Fruit fly (Drosophila melanogaster): ENCODE results near the gene CG5781.

CG5781 gene

DNA sequence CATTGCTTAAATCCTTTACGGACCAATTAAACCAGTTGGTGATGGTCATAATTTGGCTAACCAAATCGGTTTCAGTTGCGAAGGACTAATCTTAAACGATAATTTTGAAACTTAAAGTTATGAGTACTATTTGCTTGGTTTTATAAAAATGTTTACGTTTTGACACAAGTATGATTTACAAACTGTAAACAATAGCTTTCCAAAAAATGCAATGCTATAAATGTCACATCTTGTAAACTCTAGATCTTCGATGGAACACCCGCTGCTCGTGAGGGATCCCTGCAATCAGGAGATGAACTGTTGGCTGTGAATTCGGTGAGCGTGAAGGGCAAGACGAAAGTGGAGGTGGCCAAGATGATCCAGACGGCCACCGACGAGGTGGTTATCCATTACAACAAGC is at the start of gene CG5781:
CG5781 (minus strand) TSS at position 101 of the 400 bp plus-strand sequence.
- TF ChIP-seq insv (optimal IDR thresholded peaks at IDR 0.05) (no peak), Sin3A (optimal IDR thresholded peaks at IDR 0.05) (no peak), h (optimal IDR thresholded peaks at IDR 0.05) (no peak), Myc (optimal IDR thresholded peaks at IDR 0.05) (no peak)

DNA sequence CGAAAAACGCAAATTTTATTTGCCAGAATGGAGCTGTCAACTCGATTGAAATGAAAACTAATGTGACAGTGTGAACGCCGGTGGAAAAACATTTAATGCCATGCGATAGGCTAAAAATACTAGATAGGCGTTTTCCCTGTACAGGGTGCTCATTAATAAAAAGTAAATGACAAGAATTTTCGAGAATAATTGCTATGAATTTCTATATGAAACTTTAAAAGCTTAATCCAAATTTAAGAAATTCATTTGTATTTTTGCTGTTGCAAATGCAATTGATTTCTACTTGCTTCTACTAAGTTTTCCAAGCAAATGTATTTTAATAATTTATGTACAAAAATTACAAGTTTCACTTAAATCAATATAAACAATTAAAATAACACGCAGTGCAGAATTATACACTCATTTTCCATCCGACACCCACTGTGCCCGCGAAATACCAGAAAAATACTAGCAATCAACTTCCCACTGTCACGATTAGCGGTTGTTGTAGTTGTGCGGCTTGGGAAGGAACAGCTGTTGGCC is 24.7 kb upstream of the CG5781 start, which contains the start of gene Pih1D1:
Pih1D1 (minus strand) TSS at position 50 of the 522 bp plus-strand sequence.
- no peak for TF ChIP-seq h (optimal IDR thresholded peaks at IDR 0.05)
- TF ChIP-seq psq (optimal IDR thresholded peaks at IDR 0.05): no peak
- no peak for TF ChIP-seq ttk (optimal IDR thresholded peaks at IDR 0.05)
- TF ChIP-seq Myc (optimal IDR thresholded peaks at IDR 0.05): no peak
- TF ChIP-seq Sin3A (optimal IDR thresholded peaks at IDR 0.05): no peak
- TF ChIP-seq insv (optimal IDR thresholded peaks at IDR 0.05): no peak

DNA sequence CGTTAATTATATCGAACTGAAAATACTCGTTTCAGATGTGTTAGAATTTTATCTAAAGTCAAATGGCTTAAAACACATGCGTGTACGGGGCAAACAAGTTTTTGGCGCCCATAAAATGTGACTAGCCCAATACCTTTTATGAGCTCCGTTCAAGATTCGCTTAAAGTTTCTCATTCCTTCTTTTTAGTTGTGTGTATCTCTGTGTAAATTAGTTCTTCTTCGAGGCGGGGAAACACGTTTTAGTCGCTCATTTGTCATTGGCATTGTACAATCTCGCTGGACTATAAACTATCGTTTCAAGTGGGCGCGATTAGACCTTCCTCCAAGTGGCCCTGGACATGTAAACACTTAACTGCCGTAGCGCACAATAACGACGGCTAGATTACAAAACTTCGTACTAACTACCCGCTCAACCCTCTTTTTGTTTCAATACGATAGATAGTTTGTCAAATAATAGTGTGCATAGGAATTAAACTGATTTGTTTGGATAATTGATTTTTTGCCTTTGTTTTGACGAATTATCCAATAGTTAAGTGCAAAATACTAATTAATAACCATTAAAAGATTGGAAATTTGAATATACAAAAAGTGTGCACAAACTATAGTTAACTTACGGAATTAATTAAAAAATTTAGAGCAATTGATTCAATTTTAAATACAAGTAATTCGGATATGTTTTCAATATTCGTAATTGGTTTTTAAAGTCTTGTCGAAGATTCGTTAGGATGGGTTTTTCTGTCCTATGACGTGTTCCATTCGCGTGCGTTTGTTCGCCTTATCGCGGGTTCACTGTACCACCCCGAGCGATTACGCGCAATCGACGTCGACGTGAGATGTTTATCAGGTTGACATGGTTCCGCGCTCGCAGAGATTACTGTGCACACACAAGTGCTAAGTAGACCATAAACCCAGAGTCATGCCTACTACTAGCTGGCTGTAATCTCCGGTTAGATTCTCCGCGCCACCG is 23.6 kb upstream of the CG5781 start:
- TF ChIP-seq Sin3A (optimal IDR thresholded peaks at IDR 0.05): no peak
- TF ChIP-seq ttk (optimal IDR thresholded peaks at IDR 0.05): peak; percentile 95

DNA sequence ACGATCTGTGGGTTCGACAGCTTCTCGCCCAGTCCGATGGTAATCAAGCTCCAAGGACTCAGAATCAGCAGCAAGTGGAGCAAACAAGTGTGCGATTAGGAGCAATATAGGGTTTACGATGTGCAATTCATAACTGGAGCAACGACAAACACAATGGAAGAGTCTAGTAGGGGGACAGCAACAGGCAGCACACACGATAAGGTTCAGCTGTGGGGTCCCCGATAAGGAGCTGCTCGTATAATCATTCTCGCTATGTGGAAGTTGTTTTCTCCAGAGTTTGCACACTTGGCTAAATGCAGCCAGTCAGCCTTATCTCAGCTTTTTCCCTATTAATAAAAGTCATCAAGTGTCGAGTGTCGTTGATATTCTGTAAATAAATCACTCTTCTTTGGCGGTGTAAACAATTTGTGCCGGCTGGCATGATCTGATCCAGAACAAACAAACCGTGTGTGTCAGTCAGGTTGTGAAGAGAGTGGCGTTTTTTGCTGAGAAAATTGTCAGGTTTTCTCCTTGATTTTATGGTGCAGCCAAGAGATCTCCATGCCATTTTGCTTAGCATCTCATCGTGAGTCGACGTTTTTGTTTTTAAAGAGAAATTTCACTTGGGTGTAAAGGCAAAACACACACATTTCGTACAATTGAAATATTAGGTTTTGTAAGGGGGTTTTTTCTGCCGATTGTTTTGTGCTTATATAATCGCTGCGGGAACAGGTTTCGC is 22.7 kb upstream of the CG5781 start:
- TF ChIP-seq Myc (optimal IDR thresholded peaks at IDR 0.05): no peak
- no peak for TF ChIP-seq psq (optimal IDR thresholded peaks at IDR 0.05)
- no peak for TF ChIP-seq h (optimal IDR thresholded peaks at IDR 0.05)
- TF ChIP-seq Sin3A (optimal IDR thresholded peaks at IDR 0.05): no peak
- no peak for TF ChIP-seq ttk (optimal IDR thresholded peaks at IDR 0.05)
- no peak for TF ChIP-seq insv (optimal IDR thresholded peaks at IDR 0.05)

DNA sequence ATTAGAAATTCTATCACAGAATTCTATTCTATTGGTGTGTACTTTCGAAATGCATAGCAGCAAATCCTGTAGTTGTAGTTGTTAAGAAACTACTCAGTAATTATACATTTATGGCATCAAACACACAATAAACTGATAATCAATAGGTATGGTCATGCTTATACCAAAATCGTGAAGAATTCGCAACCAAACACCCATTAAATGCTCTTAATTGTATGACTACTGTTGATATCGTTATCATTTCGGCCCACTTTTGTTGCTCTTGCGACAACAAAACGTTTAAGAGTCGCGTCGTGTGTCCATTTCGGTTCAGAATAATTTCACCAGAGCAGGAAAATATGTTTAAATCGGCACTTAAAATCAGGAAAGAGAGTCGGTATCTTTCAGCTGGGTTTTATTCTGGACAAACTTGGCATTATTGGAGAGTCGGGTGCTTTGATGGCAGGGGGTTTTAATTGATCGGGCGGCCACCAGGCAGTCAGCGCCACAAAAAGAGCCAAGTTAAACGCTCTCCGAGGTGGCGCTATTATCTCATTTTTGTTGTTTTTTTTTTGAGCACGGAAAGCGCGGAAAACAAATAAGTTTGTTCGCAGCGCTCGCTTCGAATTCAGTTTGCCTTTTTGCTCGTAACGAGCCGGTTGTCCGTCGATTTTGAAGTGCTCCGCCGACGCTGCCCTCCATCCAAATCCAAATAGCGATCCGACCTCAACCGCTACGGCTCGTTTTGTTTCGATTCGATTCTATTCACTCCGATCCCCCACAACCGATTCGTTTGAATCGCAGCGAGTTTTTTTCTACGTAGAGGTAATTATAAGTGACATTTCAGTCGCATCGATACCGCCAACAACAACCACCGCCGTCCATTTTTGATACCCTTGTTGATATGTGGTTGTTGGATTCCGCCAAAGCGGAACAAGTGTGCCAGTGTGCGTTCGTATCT is 21.6 kb upstream of the CG5781 start, which contains the start of gene MRP:
MRP (plus strand) TSS at position 609 of the 940 bp plus-strand sequence.
- no peak for TF ChIP-seq psq (optimal IDR thresholded peaks at IDR 0.05)
- TF ChIP-seq h (optimal IDR thresholded peaks at IDR 0.05): no peak
- TF ChIP-seq insv (optimal IDR thresholded peaks at IDR 0.05): no peak
- TF ChIP-seq Myc (optimal IDR thresholded peaks at IDR 0.05): no peak
- TF ChIP-seq Sin3A (optimal IDR thresholded peaks at IDR 0.05): no peak
- no peak for TF ChIP-seq ttk (optimal IDR thresholded peaks at IDR 0.05)

DNA sequence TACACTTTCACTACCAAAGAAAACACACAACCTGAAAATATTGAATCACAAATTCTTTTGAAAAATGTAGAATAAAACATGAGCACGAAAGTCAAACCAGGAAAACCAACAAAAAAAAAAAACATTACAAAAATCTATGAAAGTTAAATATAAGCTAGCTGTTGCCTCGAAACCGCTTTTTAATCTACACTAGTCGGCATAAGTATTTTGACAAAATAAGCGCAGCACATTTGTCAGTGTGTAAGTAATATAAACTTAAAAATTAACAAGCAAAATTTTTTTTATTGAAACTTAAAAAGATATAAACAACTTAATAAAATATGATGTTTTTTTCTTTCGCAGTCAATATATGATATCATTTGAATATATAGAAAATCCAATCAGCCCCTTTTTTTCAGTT is 15.7 kb upstream of the CG5781 start, which contains the start of gene CG5787:
CG5787 (minus strand) TSS at position 101 of the 400 bp plus-strand sequence.
- TF ChIP-seq h (optimal IDR thresholded peaks at IDR 0.05) (no peak), ttk (optimal IDR thresholded peaks at IDR 0.05) (no peak), Myc (optimal IDR thresholded peaks at IDR 0.05) (no peak), psq (optimal IDR thresholded peaks at IDR 0.05) (no peak), insv (optimal IDR thresholded peaks at IDR 0.05) (no peak), Sin3A (optimal IDR thresholded peaks at IDR 0.05) (no peak)

DNA sequence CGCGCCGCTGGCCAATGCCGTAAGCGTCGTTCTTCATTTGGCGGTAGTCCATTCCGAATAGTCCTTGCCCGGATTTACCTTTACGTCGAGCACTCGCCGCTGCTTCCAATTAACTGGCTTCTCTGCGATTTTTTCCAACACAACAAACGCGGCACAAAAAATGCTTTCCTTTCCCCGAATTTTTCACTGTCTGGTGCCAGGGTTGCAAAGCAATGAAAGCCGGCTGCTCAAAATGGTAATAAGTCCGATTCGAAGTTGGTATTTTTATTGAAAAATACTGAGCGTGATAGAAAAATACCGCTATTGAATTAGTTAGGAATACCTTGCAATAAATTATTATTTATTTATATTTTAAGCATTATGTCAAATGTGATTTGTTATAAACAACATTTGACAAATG is 15.1 kb upstream of the CG5781 start:
- TF ChIP-seq Myc (optimal IDR thresholded peaks at IDR 0.05) (no peak), h (optimal IDR thresholded peaks at IDR 0.05) (no peak), Sin3A (optimal IDR thresholded peaks at IDR 0.05) (no peak), insv (optimal IDR thresholded peaks at IDR 0.05) (no peak), psq (optimal IDR thresholded peaks at IDR 0.05) (no peak), ttk (optimal IDR thresholded peaks at IDR 0.05) (no peak)

DNA sequence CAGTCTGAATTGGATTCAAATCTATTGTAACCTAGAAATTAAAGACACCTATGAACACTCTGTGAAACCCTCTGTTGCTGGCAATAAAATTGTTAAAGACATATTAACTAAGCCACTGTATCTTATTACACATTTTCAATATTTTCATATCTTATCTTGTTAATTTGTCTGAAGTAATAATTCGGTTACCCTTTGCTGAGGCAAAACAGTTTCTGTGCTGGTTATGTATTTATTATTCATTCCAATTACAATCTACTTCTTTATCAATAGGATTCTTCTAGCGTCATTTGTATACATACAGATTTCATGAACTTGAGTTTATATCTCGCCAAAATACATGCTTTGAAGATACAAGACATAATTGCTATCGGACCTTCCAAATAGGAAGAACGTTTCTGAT is 11.5 kb upstream of the CG5781 start:
- TF ChIP-seq Myc (optimal IDR thresholded peaks at IDR 0.05) (no peak), psq (optimal IDR thresholded peaks at IDR 0.05) (no peak), insv (optimal IDR thresholded peaks at IDR 0.05) (no peak), ttk (optimal IDR thresholded peaks at IDR 0.05) (no peak), h (optimal IDR thresholded peaks at IDR 0.05) (no peak), Sin3A (optimal IDR thresholded peaks at IDR 0.05) (no peak)

DNA sequence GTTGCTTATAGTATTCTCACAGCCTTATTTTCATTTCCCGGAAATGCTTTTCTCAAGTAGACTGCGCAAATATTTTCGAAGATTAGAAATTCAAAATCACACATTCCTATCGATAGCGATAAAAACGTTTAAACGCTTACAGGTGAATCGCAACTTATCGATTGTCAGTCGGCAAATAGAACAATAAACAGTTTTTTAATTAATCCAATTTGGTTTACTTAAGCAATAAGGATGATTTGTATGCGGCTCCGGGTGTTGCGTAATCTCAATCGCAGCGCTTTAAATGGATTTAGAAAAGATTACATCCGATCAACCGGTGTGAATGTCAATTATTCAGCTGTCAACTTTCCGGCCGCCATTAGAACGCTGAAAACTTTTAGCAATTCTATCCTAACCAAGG is 10.4 kb upstream of the CG5781 start, which contains the start of the genes CG6180 and CG15484:
CG6180 (plus strand) TSS at position 122 of the 400 bp plus-strand sequence.
CG15484 (minus strand) TSS at position 172 of the 400 bp plus-strand sequence.
- TF ChIP-seq ttk (optimal IDR thresholded peaks at IDR 0.05): no peak
- TF ChIP-seq Sin3A (optimal IDR thresholded peaks at IDR 0.05): no peak
- no peak for TF ChIP-seq insv (optimal IDR thresholded peaks at IDR 0.05)
- TF ChIP-seq h (optimal IDR thresholded peaks at IDR 0.05): no peak
- no peak for TF ChIP-seq Myc (optimal IDR thresholded peaks at IDR 0.05)
- no peak for TF ChIP-seq psq (optimal IDR thresholded peaks at IDR 0.05)

DNA sequence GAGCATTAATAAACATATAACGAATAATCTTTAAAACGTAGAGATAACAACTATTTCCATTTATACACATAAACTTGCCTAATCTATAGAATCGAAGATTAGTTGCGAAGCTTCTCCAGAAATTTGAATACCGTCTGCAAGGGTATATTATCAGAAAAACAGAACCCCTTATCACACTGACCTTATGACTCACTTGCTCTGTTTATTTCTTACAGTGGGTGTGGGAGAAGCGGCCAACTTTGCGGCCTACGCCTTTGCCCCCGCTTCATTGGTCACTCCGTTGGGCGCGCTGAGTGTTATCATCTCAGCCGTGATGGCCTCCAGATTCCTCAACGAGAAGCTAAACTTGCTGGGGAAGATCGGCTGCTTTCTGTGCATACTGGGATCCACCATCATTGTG is 8.3 kb upstream of the CG5781 start:
- no peak for TF ChIP-seq ttk (optimal IDR thresholded peaks at IDR 0.05)
- TF ChIP-seq h (optimal IDR thresholded peaks at IDR 0.05): no peak

DNA sequence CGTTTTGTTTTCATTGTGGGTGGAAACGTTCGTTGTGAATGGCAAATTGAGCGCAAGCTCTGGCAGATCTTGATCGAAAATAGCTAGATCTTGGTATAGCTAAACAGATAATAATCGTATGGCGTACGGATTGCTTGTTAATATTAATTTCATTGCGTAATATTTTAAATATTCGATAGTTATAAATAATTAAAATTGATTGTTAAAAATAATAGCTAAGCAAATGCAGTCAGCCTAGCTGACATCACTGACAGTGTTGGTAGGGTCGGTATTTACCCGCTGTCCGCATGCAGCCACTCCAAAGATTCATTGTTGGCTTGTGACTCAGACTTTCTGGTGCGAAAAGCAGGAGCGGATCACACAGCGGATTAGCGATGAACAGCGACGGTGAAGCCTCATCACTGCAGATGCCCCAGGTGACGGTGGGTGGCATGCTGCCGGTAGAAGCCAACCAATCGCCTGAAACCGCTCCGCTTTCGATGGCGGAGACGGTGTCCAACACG is 7.3 kb upstream of the CG5781 start, which contains the start of the genes CG5776 and spict:
CG5776 (minus strand) TSS at position 34 of the 503 bp plus-strand sequence.
spict (plus strand) TSS at position 308 of the 503 bp plus-strand sequence.
- TF ChIP-seq Myc (optimal IDR thresholded peaks at IDR 0.05) (no peak), ttk (optimal IDR thresholded peaks at IDR 0.05) (no peak), psq (optimal IDR thresholded peaks at IDR 0.05) (no peak), insv (optimal IDR thresholded peaks at IDR 0.05) (no peak), Sin3A (optimal IDR thresholded peaks at IDR 0.05) (no peak), h (optimal IDR thresholded peaks at IDR 0.05) (no peak)
